Fruit fly (Drosophila melanogaster) whole organism, embryonic: ENCODE results near the gene Dnaaf4.

Experiments
- Antp ChIP-seq: fragments of 200-800 bp; sonication (Bioruptor generic); optimal IDR thresholded peaks from 3 replicates; lab custom pipeline; 2016; ENCODE audit warnings: missing biosample characterization, missing genetic modification characterization
- CG18476 ChIP-seq: fragments of 200-800 bp; sonication (Bioruptor generic); optimal IDR thresholded peaks from 2 replicates; lab custom pipeline; 2016; ENCODE audit warnings: missing biosample characterization, mild to moderate bottlenecking, missing genetic modification characterization
- CG7963 ChIP-seq: fragments of 200-800 bp; sonication (Bioruptor generic); IDR thresholded peaks from 3 replicates; pipeline ENCODE4 v1.3.6; 2022; ENCODE audit warnings: missing biosample characterization, missing genetic modification characterization; ENCODE audit not compliant: partially characterized antibody
- MESR4 ChIP-seq: fragments of 200-800 bp; sonication (Bioruptor generic); optimal IDR thresholded peaks from 2 replicates; lab custom pipeline; 2018; ENCODE audit warnings: missing biosample characterization, mild to moderate bottlenecking, missing genetic modification characterization, moderate library complexity
- Xbp1 ChIP-seq: fragments of 200-800 bp; sonication (Bioruptor generic); optimal IDR thresholded peaks from 3 replicates; lab custom pipeline; 2016; ENCODE audit warnings: missing biosample characterization, mild to moderate bottlenecking, missing genetic modification characterization
- corto ChIP-seq: fragments of 200-800 bp; sonication (Bioruptor generic); optimal IDR thresholded peaks from 2 replicates; lab custom pipeline; 2016; ENCODE audit warnings: missing biosample characterization, mild to moderate bottlenecking, missing genetic modification characterization, moderate library complexity
- gcm2 ChIP-seq: fragments of 200-800 bp; sonication (Bioruptor generic); optimal IDR thresholded peaks from 2 replicates; lab custom pipeline; 2016; ENCODE audit warnings: missing biosample characterization, missing genetic modification characterization
- hkb ChIP-seq, 2 experiments: fragments of 200-800 bp in 1 of 2; fragments of >200 bp in 1 of 2; sonication (Bioruptor generic) in 1 of 2; IDR thresholded peaks in 1 of 2; optimal IDR thresholded peaks in 1 of 2; 2 replicates each; pipeline versions ENCODE4 v1.3.6 to Lab custom; 2017 to 2022; ENCODE audit warnings: missing biosample characterization in 1 of 2, missing genetic modification characterization in 1 of 2
- pzg ChIP-seq: fragments of 200-800 bp; sonication (Bioruptor generic); optimal IDR thresholded peaks from 3 replicates; lab custom pipeline; 2018; ENCODE audit warnings: missing biosample characterization, mild to moderate bottlenecking, missing genetic modification characterization, moderate library complexity
- ranshi ChIP-seq: fragments of 200-800 bp; sonication (Bioruptor generic); IDR thresholded peaks from 2 replicates; pipeline ENCODE4 v1.3.6; 2022; ENCODE audit warnings: missing biosample characterization, missing genetic modification characterization
- sob ChIP-seq: fragments of 200-800 bp; sonication (Bioruptor generic); IDR thresholded peaks from 2 replicates; pipeline ENCODE4 v1.3.6; 2022; ENCODE audit warnings: missing biosample characterization, missing genetic modification characterization
- usp ChIP-seq: fragments of >200 bp; optimal IDR thresholded peaks from 2 replicates; lab custom pipeline; 2017; ENCODE audit warnings: missing biosample characterization, missing genetic modification characterization

DNA sequence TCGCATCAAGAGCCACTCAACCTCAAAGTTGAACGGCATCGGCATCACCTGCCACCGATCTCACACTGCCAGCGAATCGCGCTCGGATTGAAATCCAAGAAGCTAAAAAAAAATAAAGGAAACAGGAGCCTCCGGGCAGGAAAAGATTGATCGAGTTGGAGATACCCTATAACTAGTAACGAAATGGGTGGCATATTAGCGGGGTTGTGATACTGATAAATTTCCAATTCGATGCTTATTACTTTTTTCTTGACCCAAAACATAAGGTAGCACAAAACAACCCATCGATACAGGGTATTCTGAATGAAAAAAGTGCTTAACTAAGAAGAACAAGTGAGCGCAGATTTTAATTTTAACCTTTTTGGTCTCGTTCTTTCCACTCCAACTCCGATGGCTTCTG is 49.3 kb downstream of the Dnaaf4 start:
- TF ChIP-seq Xbp1 (no peak), sob (GFP tag; lab: Robert Waterston, UW) (no peak), ranshi (no peak), Antp (GFP tag; lab: Kevin White, UChicago) (no peak), corto (GFP tag; lab: Kevin White, UChicago) (peak; percentile 70), hkb (optimal IDR thresholded peaks at IDR 0.05; lab: Kevin White, UChicago) (no peak), hkb (GFP tag; IDR thresholded peaks at IDR 0.05; lab: Robert Waterston, UW) (no peak), MESR4 (GFP tag; lab: Kevin White, UChicago) (no peak), gcm2 (no peak), usp (GFP tag; lab: Kevin White, UChicago) (no peak), CG18476 (GFP tag; lab: Kevin White, UChicago) (no peak), CG7963 (GFP tag; lab: Robert Waterston, UW) (no peak), pzg (GFP tag; lab: Kevin White, UChicago) (no peak)
